Worm (Caenorhabditis elegans) whole organism, L2 larva: ENCODE data around the gene Y75B12B.1.

Experiments used
- C34F6.9 ChIP-seq: fragments of 150-350 bp; optimal IDR thresholded peaks from 2 replicates; lab custom pipeline; 2014; ENCODE audit warnings: missing biosample characterization, missing genetic modification characterization
- Y55F3AM.14 ChIP-seq: fragments of 200-800 bp; sonication (Bioruptor generic); optimal IDR thresholded peaks from 2 replicates; lab custom pipeline; 2018; ENCODE audit warnings: mild to moderate bottlenecking, missing genetic modification characterization, missing compliant biosample characterization
- ZK546.5 ChIP-seq: sonication (generic microtip); optimal IDR thresholded peaks from 2 replicates; lab custom pipeline; 2017; ENCODE audit warnings: missing biosample characterization, missing genetic modification characterization
- alr-1 ChIP-seq: fragments of 150-350 bp; optimal IDR thresholded peaks from 2 replicates; lab custom pipeline; 2014; ENCODE audit warnings: missing biosample characterization, missing genetic modification characterization
- aly-2 ChIP-seq: fragments of 150-350 bp; optimal IDR thresholded peaks from 2 replicates; lab custom pipeline; 2014; ENCODE audit warnings: missing biosample characterization, missing genetic modification characterization
- blmp-1 ChIP-seq: sonication (generic microtip); optimal IDR thresholded peaks from 2 replicates; lab custom pipeline; 2017; ENCODE audit warnings: missing genetic modification characterization, mild to moderate bottlenecking, missing compliant biosample characterization, antibody characterized with exemption, moderate library complexity; ENCODE audit not compliant: insufficient read depth
- dmd-4 ChIP-seq: sonication (generic microtip); optimal IDR thresholded peaks from 2 replicates; lab custom pipeline; 2017; ENCODE audit warnings: missing biosample characterization, missing genetic modification characterization
- egl-27 ChIP-seq: sonication (generic microtip); optimal IDR thresholded peaks from 3 replicates; lab custom pipeline; 2017; ENCODE audit warnings: missing biosample characterization, missing genetic modification reagents, missing genetic modification characterization
- fos-1 ChIP-seq: fragments of 150-350 bp; optimal IDR thresholded peaks from 2 replicates; lab custom pipeline; 2014; ENCODE audit warnings: missing biosample characterization, missing genetic modification characterization
- lin-11 ChIP-seq: fragments of 150-350 bp; sonication (generic microtip); optimal IDR thresholded peaks from 2 replicates; lab custom pipeline; 2014; ENCODE audit warnings: missing biosample characterization, missing genetic modification characterization, inconsistent platforms, mixed read lengths
- mab-5 ChIP-seq: fragments of 150-350 bp; optimal IDR thresholded peaks from 2 replicates; lab custom pipeline; 2014; ENCODE audit warnings: missing biosample characterization, missing genetic modification characterization
- nhr-12 ChIP-seq: fragments of 150-350 bp; optimal IDR thresholded peaks from 2 replicates; lab custom pipeline; 2014; ENCODE audit warnings: missing biosample characterization, missing genetic modification characterization
- nhr-23 ChIP-seq: fragments of 150-350 bp; optimal IDR thresholded peaks from 2 replicates; lab custom pipeline; 2014; ENCODE audit warnings: missing biosample characterization, missing genetic modification reagents, missing genetic modification characterization
- nhr-237 ChIP-seq: fragments of 150-350 bp; optimal IDR thresholded peaks from 2 replicates; lab custom pipeline; 2014; ENCODE audit warnings: missing biosample characterization, missing genetic modification characterization
- nhr-6 ChIP-seq: fragments of 150-350 bp; optimal IDR thresholded peaks from 2 replicates; lab custom pipeline; 2014; ENCODE audit warnings: missing biosample characterization, missing genetic modification characterization
- nhr-77 ChIP-seq: fragments of 150-350 bp; optimal IDR thresholded peaks from 2 replicates; lab custom pipeline; 2014; ENCODE audit warnings: missing biosample characterization, missing genetic modification characterization
- sem-4 ChIP-seq: fragments of 150-350 bp; optimal IDR thresholded peaks from 2 replicates; lab custom pipeline; 2014; ENCODE audit warnings: missing biosample characterization, missing genetic modification reagents, missing genetic modification characterization
- skn-1 ChIP-seq: sonication (generic microtip); optimal IDR thresholded peaks from 2 replicates; lab custom pipeline; 2017; ENCODE audit warnings: missing biosample characterization, missing genetic modification characterization
- snpc-4 ChIP-seq: fragments of 150-350 bp; optimal IDR thresholded peaks from 2 replicates; lab custom pipeline; 2014; ENCODE audit warnings: missing biosample characterization, missing genetic modification characterization
- unc-39 ChIP-seq: fragments of 150-350 bp; optimal IDR thresholded peaks from 2 replicates; lab custom pipeline; 2014; ENCODE audit warnings: missing biosample characterization, missing genetic modification characterization
- unc-55 ChIP-seq: fragments of 150-350 bp; sonication (generic microtip); optimal IDR thresholded peaks from 3 replicates; lab custom pipeline; 2014; ENCODE audit warnings: missing biosample characterization, missing genetic modification reagents, missing genetic modification characterization
- unc-62 ChIP-seq: fragments of 150-350 bp; optimal IDR thresholded peaks from 2 replicates; lab custom pipeline; 2014; ENCODE audit warnings: missing biosample characterization, missing genetic modification reagents, missing genetic modification characterization

The Y75B12B.1 gene

ce11 chrV:15225650-15226049 lies 41.2 kb downstream of the Y75B12B.1 start, which contains the start of gene srw-14:
Gene srw-14, plus strand, starts transcription at chrV:15225950.
- no peak for TF ChIP-seq mab-5 (tag; lab: Kevin White, UChicago)
- TF ChIP-seq skn-1 = no peak
- TF ChIP-seq nhr-23 (tag; lab: Kevin White, UChicago) = no peak
- TF ChIP-seq unc-55 = no peak
- no peak for TF ChIP-seq lin-11

ce11 chrV:15226206-15226605 lies 41.7 kb downstream of the Y75B12B.1 start:
- TF ChIP-seq mab-5 (tag; lab: Kevin White, UChicago) (no peak), fos-1 (tag; lab: Kevin White, UChicago) (peak; percentile 74)

- no peak for TF ChIP-seq ZK546.5
- TF ChIP-seq unc-55 = no peak
- no peak for TF ChIP-seq nhr-77 (tag; lab: Kevin White, UChicago)
- TF ChIP-seq nhr-12 (tag; lab: Kevin White, UChicago) = no peak
- TF ChIP-seq Y55F3AM.14 (GFP tag; lab: Kevin White, UChicago) = no peak
- no peak for TF ChIP-seq sem-4 (tag; lab: Kevin White, UChicago)
- no peak for TF ChIP-seq blmp-1 (tag; lab: Kevin White, UChicago)
- TF ChIP-seq dmd-4 (tag; lab: Kevin White, UChicago) = no peak
- TF ChIP-seq aly-2 (tag; lab: Kevin White, UChicago) = no peak
- no peak for TF ChIP-seq nhr-237 (tag; lab: Kevin White, UChicago)
- no peak for TF ChIP-seq fos-1 (tag; lab: Kevin White, UChicago)
Measured at ce11 chrV:15230243-15230642, 45.7 kb downstream of the Y75B12B.1 start, which contains the start of gene srw-15. Gene srw-15, plus strand, starts transcription at chrV:15230543.

- TF ChIP-seq unc-39 (no peak), snpc-4 (no peak), C34F6.9 (no peak), nhr-6 (no peak), unc-62 (GFP tag; lab: Kevin White, UChicago) (no peak), blmp-1 (tag; lab: Kevin White, UChicago) (no peak), egl-27 (tag; lab: Kevin White, UChicago) (no peak), ZK546.5 (no peak), Y55F3AM.14 (GFP tag; lab: Kevin White, UChicago) (no peak), alr-1 (tag; lab: Kevin White, UChicago) (no peak)
Measured at ce11 chrV:15232200-15232599, 47.7 kb downstream of the Y75B12B.1 start, which contains the start of gene srw-13. Gene srw-13, plus strand, starts transcription at chrV:15232500.
